Fruit fly (Drosophila melanogaster): ENCODE data around the gene CG42854.
A peak's percentile ranks its signal among the peaks of the same experiment; 100 is the strongest.

Gene CG42854

dm6 chrX:17246916-17247315 is at the start of gene CG42854:
TSS of gene CG42854 (minus strand) at chrX:17247016.
- TF ChIP-seq Dfd (GFP tag; optimal IDR thresholded peaks at IDR 0.05) = no peak
- no peak for TF ChIP-seq dmrt93B (GFP tag; optimal IDR thresholded peaks at IDR 0.05)
- no peak for TF ChIP-seq CrebA (GFP tag; optimal IDR thresholded peaks at IDR 0.05; ENCODE audit: borderline replicate concordance)
- TF ChIP-seq CG9705 (GFP tag; optimal IDR thresholded peaks at IDR 0.05) = no peak
- no peak for TF ChIP-seq Sp1 (GFP tag; optimal IDR thresholded peaks at IDR 0.05)

dm6 chrX:17294979-17295378 is 48.2 kb upstream of the CG42854 start:
- TF ChIP-seq OdsH (GFP tag; optimal IDR thresholded peaks at IDR 0.05) (no peak), Sp1 (GFP tag; optimal IDR thresholded peaks at IDR 0.05) (no peak), woc (GFP tag; optimal IDR thresholded peaks at IDR 0.05) (peak; percentile 25), ey (GFP tag; optimal IDR thresholded peaks at IDR 0.05) (peak; percentile 13), N (GFP tag; optimal IDR thresholded peaks at IDR 0.05) (no peak), tai (GFP tag; optimal IDR thresholded peaks at IDR 0.05) (peak; percentile 9), Dfd (GFP tag; optimal IDR thresholded peaks at IDR 0.05) (no peak), foxo (GFP tag; optimal IDR thresholded peaks at IDR 0.05) (peak in 1 of 2 experiments; percentile 39), Abd-B (GFP tag; optimal IDR thresholded peaks at IDR 0.05) (no peak), fru (GFP tag; optimal IDR thresholded peaks at IDR 0.05) (peak; percentile 43), Hr78 (GFP tag; optimal IDR thresholded peaks at IDR 0.05) (no peak), HLH106 (tag; optimal IDR thresholded peaks at IDR 0.05) (no peak)

dm6 chrX:17294169-17294833 is 47.5 kb upstream of the CG42854 start:
- TF ChIP-seq Myc (optimal IDR thresholded peaks at IDR 0.05) (no peak), usp (GFP tag; optimal IDR thresholded peaks at IDR 0.05) (no peak), Rel (GFP tag; optimal IDR thresholded peaks at IDR 0.05) (no peak), Rel (tag; optimal IDR thresholded peaks at IDR 0.05) (peak; percentile 19), Dfd (GFP tag; optimal IDR thresholded peaks at IDR 0.05) (no peak)

- TF ChIP-seq Dfd (GFP tag; optimal IDR thresholded peaks at IDR 0.05) (no peak), ey (GFP tag; optimal IDR thresholded peaks at IDR 0.05) (no peak), foxo (GFP tag; optimal IDR thresholded peaks at IDR 0.05) (peak in 1 of 2 experiments; percentile 36), Rel (GFP tag; optimal IDR thresholded peaks at IDR 0.05) (no peak), Rel (tag; optimal IDR thresholded peaks at IDR 0.05) (no peak), OdsH (GFP tag; optimal IDR thresholded peaks at IDR 0.05) (peak; percentile 36), Abd-B (GFP tag; optimal IDR thresholded peaks at IDR 0.05) (no peak), psq (GFP tag; optimal IDR thresholded peaks at IDR 0.05) (no peak), tai (GFP tag; optimal IDR thresholded peaks at IDR 0.05) (no peak), br (GFP tag; optimal IDR thresholded peaks at IDR 0.05) (no peak), lola (GFP tag; optimal IDR thresholded peaks at IDR 0.05) (no peak), Hr78 (GFP tag; optimal IDR thresholded peaks at IDR 0.05) (no peak), Hr83 (GFP tag; optimal IDR thresholded peaks at IDR 0.05; ENCODE audit: poor library complexity, severe bottlenecking) (no peak), sv (GFP tag; optimal IDR thresholded peaks at IDR 0.05) (peak; percentile 3), Mio (GFP tag; optimal IDR thresholded peaks at IDR 0.05) (no peak), jim (GFP tag; optimal IDR thresholded peaks at IDR 0.05) (no peak), CG32264 (GFP tag; optimal IDR thresholded peaks at IDR 0.05) (no peak), Sp1 (GFP tag; optimal IDR thresholded peaks at IDR 0.05) (no peak), rgr (GFP tag; optimal IDR thresholded peaks at IDR 0.05) (no peak), N (GFP tag; optimal IDR thresholded peaks at IDR 0.05) (no peak), sage (GFP tag; optimal IDR thresholded peaks at IDR 0.05) (no peak), brk (GFP tag; optimal IDR thresholded peaks at IDR 0.05) (no peak), CG9705 (GFP tag; optimal IDR thresholded peaks at IDR 0.05) (no peak), Myc (optimal IDR thresholded peaks at IDR 0.05) (no peak), Hnf4 (GFP tag; optimal IDR thresholded peaks at IDR 0.05) (peak; percentile 1), woc (GFP tag; optimal IDR thresholded peaks at IDR 0.05) (no peak), fru (GFP tag; optimal IDR thresholded peaks at IDR 0.05) (no peak), Jra (GFP tag; optimal IDR thresholded peaks at IDR 0.05) (no peak), HLH106 (tag; optimal IDR thresholded peaks at IDR 0.05) (peak; percentile 45), h (GFP tag; optimal IDR thresholded peaks at IDR 0.05) (no peak), Vsx2 (GFP tag; optimal IDR thresholded peaks at IDR 0.05; ENCODE audit: partially characterized antibody) (no peak), dl (GFP tag; optimal IDR thresholded peaks at IDR 0.05; ENCODE audit: insufficient read depth in 1 of 2, partially characterized antibody in 2 of 2) (no peak), CrebA (GFP tag; optimal IDR thresholded peaks at IDR 0.05; ENCODE audit: borderline replicate concordance) (no peak), dmrt93B (GFP tag; optimal IDR thresholded peaks at IDR 0.05) (no peak), usp (GFP tag; optimal IDR thresholded peaks at IDR 0.05) (no peak), GATAd (GFP tag; optimal IDR thresholded peaks at IDR 0.05) (no peak)
These were observed 46.6 kb upstream of the CG42854 start for dm6 chrX:17293385-17293784.

Measured in whole organism, wandering third instar larva.